Fruit fly (Drosophila melanogaster): Measurements from ENCODE around the gene Tm2.

The Tm2 gene

dm6 chr3R:15275158-15275623 is 34.8 kb upstream of the Tm2 start, which contains the start of the genes Cp190 and CG4338 (continued):
- TF ChIP-seq Atf6 (GFP tag; IDR thresholded peaks at IDR 0.05) (peak; percentile 97), CG14050 (GFP tag; IDR thresholded peaks at IDR 0.05) (peak; percentile 91), CG18011 (GFP tag; optimal IDR thresholded peaks at IDR 0.05) (peak; percentile 88), CG30431 (GFP tag; optimal IDR thresholded peaks at IDR 0.05) (peak; percentile 95), CG7963 (GFP tag; IDR thresholded peaks at IDR 0.05; ENCODE audit: partially characterized antibody) (peak; percentile 68; the same call in 2 of the 3 replicates), pita (GFP tag; optimal IDR thresholded peaks at IDR 0.05) (no peak), grau (tag; optimal IDR thresholded peaks at IDR 0.05) (peak; percentile 98), CG11247 (GFP tag; IDR thresholded peaks at IDR 0.05) (peak; percentile 95), CG12071 (GFP tag; optimal IDR thresholded peaks at IDR 0.05) (peak; percentile 93), CG1024 (GFP tag; IDR thresholded peaks at IDR 0.05) (peak; percentile 76), dmrt99B (tag; optimal IDR thresholded peaks at IDR 0.05) (peak; percentile 98), CG10274 (GFP tag; optimal IDR thresholded peaks at IDR 0.05) (peak; percentile 90), CG6175 (GFP tag; IDR thresholded peaks at IDR 0.05) (peak; percentile 90), lola (GFP tag; optimal IDR thresholded peaks at IDR 0.05) (peak in 1 of 3 experiments; percentile 99), fd3F (GFP tag; optimal IDR thresholded peaks at IDR 0.05) (peak; percentile 98), Dad (GFP tag; optimal IDR thresholded peaks at IDR 0.05) (peak; percentile 87), bbx (GFP tag; IDR thresholded peaks at IDR 0.05; ENCODE audit: partially characterized antibody) (peak; percentile 78), CG30020 (tag; optimal IDR thresholded peaks at IDR 0.05) (peak; percentile 93), CG1832 (GFP tag; optimal IDR thresholded peaks at IDR 0.05) (no peak), lilli (GFP tag; optimal IDR thresholded peaks at IDR 0.05) (peak; percentile 98), Xrp1 (GFP tag; IDR thresholded peaks at IDR 0.05) (peak; percentile 98), lab (GFP tag; optimal IDR thresholded peaks at IDR 0.05) (peak; percentile 98), shn (GFP tag; optimal IDR thresholded peaks at IDR 0.05) (peak; percentile 84), CG14014 (GFP tag; IDR thresholded peaks at IDR 0.05) (peak; percentile 97), Fer3 (tag; optimal IDR thresholded peaks at IDR 0.05) (peak; percentile 99), yki (optimal IDR thresholded peaks at IDR 0.05) (no peak), CG12299 (tag; optimal IDR thresholded peaks at IDR 0.05) (peak; percentile 99), esg (GFP tag; conservative IDR thresholded peaks at IDR 0.05) (peak; percentile 98), luna (GFP tag; optimal IDR thresholded peaks at IDR 0.05) (peak; percentile 65), Ets97D (GFP tag; optimal IDR thresholded peaks at IDR 0.05) (peak; percentile 94), vvl (GFP tag; IDR thresholded peaks at IDR 0.05) (peak; percentile 98), salm (tag; optimal IDR thresholded peaks at IDR 0.05) (peak; percentile 98), CG7928 (GFP tag; optimal IDR thresholded peaks at IDR 0.05) (peak; percentile 80), CG34376 (GFP tag; optimal IDR thresholded peaks at IDR 0.05) (peak; percentile 98), Atf-2 (GFP tag; optimal IDR thresholded peaks at IDR 0.05) (peak; percentile 91), CG15514 (GFP tag; optimal IDR thresholded peaks at IDR 0.05) (peak; percentile 93), crp (GFP tag; optimal IDR thresholded peaks at IDR 0.05) (peak; percentile 6 to 70), Myb (GFP tag; optimal IDR thresholded peaks at IDR 0.05) (peak; percentile 79), HLHmδ (GFP tag; optimal IDR thresholded peaks at IDR 0.05) (peak; percentile 3), Hsf (GFP tag; optimal IDR thresholded peaks at IDR 0.05) (peak; percentile 96), Sox100B (GFP tag; optimal IDR thresholded peaks at IDR 0.05) (peak; percentile 98), Oaz (GFP tag; IDR thresholded peaks at IDR 0.05) (peak; percentile 90), zf30C (GFP tag; optimal IDR thresholded peaks at IDR 0.05) (peak; percentile 59), kni (GFP tag; optimal IDR thresholded peaks at IDR 0.05) (peak; percentile 97), PHDP (tag; optimal IDR thresholded peaks at IDR 0.05) (peak; percentile 99), Mes4 (GFP tag; optimal IDR thresholded peaks at IDR 0.05) (peak; percentile 89), CG18764 (GFP tag; optimal IDR thresholded peaks at IDR 0.05) (peak; percentile 95), Sox102F (GFP tag; optimal IDR thresholded peaks at IDR 0.05) (peak; percentile 98), al (GFP tag; IDR thresholded peaks at IDR 0.05) (peak; percentile 96), tap (tag; optimal IDR thresholded peaks at IDR 0.05) (peak; percentile 98)
